Worm (Caenorhabditis elegans) whole organism, early embryonic: ENCODE data around the gene csr-1.
A peak's percentile ranks its signal among the peaks of the same experiment; 100 is the strongest.

ENCODE experiments used
- B0310.2 ChIP-seq: sonication (generic microtip); optimal IDR thresholded peaks from 2 replicates; lab custom pipeline; 2016; ENCODE audit warnings: mild to moderate bottlenecking, missing genetic modification characterization, missing compliant biosample characterization
- F13C5.2 ChIP-seq: sonication (generic microtip); optimal IDR thresholded peaks from 2 replicates; lab custom pipeline; 2017; ENCODE audit warnings: mild to moderate bottlenecking, missing genetic modification characterization, inconsistent platforms, missing compliant biosample characterization
- aly-1 ChIP-seq: sonication (generic microtip); optimal IDR thresholded peaks from 2 replicates; lab custom pipeline; 2016; ENCODE audit warnings: missing genetic modification characterization, missing compliant biosample characterization
- ama-1 ChIP-seq: fragments of 150-350 bp; optimal IDR thresholded peaks from 2 replicates; lab custom pipeline; 2014
- ceh-13 ChIP-seq: fragments of 200-800 bp; sonication (Bioruptor generic); optimal IDR thresholded peaks from 2 replicates; lab custom pipeline; 2018; ENCODE audit warnings: mild to moderate bottlenecking, missing genetic modification characterization, missing compliant biosample characterization
- ceh-36 ChIP-seq: sonication (generic microtip); optimal IDR thresholded peaks from 2 replicates; lab custom pipeline; 2016; ENCODE audit warnings: missing genetic modification characterization, inconsistent platforms, missing compliant biosample characterization
- ets-7 ChIP-seq: sonication (generic microtip); optimal IDR thresholded peaks from 2 replicates; lab custom pipeline; 2016; ENCODE audit warnings: missing genotype, missing genetic modification characterization, missing compliant biosample characterization
- flt-1 ChIP-seq: fragments of 200-800 bp; sonication (Bioruptor generic); IDR thresholded peaks from 2 replicates; pipeline ENCODE4 v1.3.6; 2022; ENCODE audit warnings: missing genetic modification characterization, missing compliant biosample characterization
- hmbx-1 ChIP-seq: sonication (generic microtip); optimal IDR thresholded peaks from 2 replicates; lab custom pipeline; 2016; ENCODE audit warnings: mild to moderate bottlenecking, missing genetic modification characterization, missing compliant biosample characterization
- hmg-4 ChIP-seq: fragments of 200-800 bp; sonication (Bioruptor generic); optimal IDR thresholded peaks from 2 replicates; lab custom pipeline; 2018; ENCODE audit warnings: mild to moderate bottlenecking, missing genetic modification characterization, missing compliant biosample characterization
- hnd-1 ChIP-seq: sonication (generic microtip); optimal IDR thresholded peaks from 2 replicates; lab custom pipeline; 2016; ENCODE audit warnings: missing genetic modification characterization, missing compliant biosample characterization
- pes-1 ChIP-seq: fragments of 200-800 bp; sonication (Bioruptor generic); IDR thresholded peaks from 2 replicates; pipeline ENCODE4 v1.3.6; 2022; ENCODE audit warnings: missing genetic modification reagents, missing genetic modification characterization, missing compliant biosample characterization
- scrt-1 ChIP-seq: fragments of 200-800 bp; sonication (Bioruptor generic); IDR thresholded peaks from 2 replicates; pipeline ENCODE4 v1.3.6; 2022; ENCODE audit warnings: missing genetic modification characterization, missing compliant biosample characterization
- sea-1 ChIP-seq: fragments of 200-800 bp; sonication (Bioruptor generic); conservative IDR thresholded peaks from 2 replicates; pipeline ENCODE4 v1.3.6; 2022; ENCODE audit warnings: missing genetic modification characterization, missing compliant biosample characterization
- tbx-11 ChIP-seq: fragments of 200-800 bp; sonication (Bioruptor generic); IDR thresholded peaks from 2 replicates; pipeline ENCODE4 v1.3.6; 2022; ENCODE audit warnings: missing genetic modification characterization, missing compliant biosample characterization
- tbx-37 ChIP-seq: fragments of 200-800 bp; sonication (Bioruptor generic); conservative IDR thresholded peaks from 2 replicates; pipeline ENCODE4 v1.3.6; 2022; ENCODE audit warnings: missing genetic modification reagents, missing genetic modification characterization, missing compliant biosample characterization
- tra-4 ChIP-seq: sonication (generic microtip); optimal IDR thresholded peaks from 2 replicates; lab custom pipeline; 2017; ENCODE audit warnings: missing genetic modification characterization, missing compliant biosample characterization

csr-1 gene

ce11 chrIV:7923982-7924480 is 33.0 kb upstream of the csr-1 start, which contains the start of the genes xpo-3 and C49H3.3:
Gene xpo-3, minus strand, starts transcription at chrIV:7924032.
Gene C49H3.3, plus strand, starts transcription at chrIV:7924350.
- TF ChIP-seq scrt-1 (GFP tag; lab: Robert Waterston, UW) (no peak), hmg-4 (GFP tag; lab: Kevin White, UChicago) (no peak)

ce11 chrIV:7924975-7925828 is 31.9 kb upstream of the csr-1 start:
- TF ChIP-seq scrt-1 (GFP tag; lab: Robert Waterston, UW) = no peak

- TF ChIP-seq sea-1 (GFP tag; lab: Robert Waterston, UW) = no peak
- TF ChIP-seq tbx-11 = peak; percentile 8; the same call in 1 of the 2 replicates
- TF ChIP-seq B0310.2 (tag; lab: Kevin White, UChicago) = no peak
- no peak for TF ChIP-seq ets-7 (tag; lab: Kevin White, UChicago)
- no peak for TF ChIP-seq tbx-37
- no peak for TF ChIP-seq aly-1 (tag; lab: Kevin White, UChicago)
- peak; percentile 35 for TF ChIP-seq F13C5.2 (tag; lab: Kevin White, UChicago)
- TF ChIP-seq ceh-13 (GFP tag; lab: Kevin White, UChicago) = no peak
- TF ChIP-seq ama-1 = no peak
- TF ChIP-seq pes-1 (GFP tag; lab: Robert Waterston, UW) = no peak
- TF ChIP-seq hnd-1 = no peak
- no peak for TF ChIP-seq flt-1 (GFP tag; lab: Robert Waterston, UW)
- no peak for TF ChIP-seq tra-4 (tag; lab: Kevin White, UChicago)
Measured at ce11 chrIV:7926102-7926840, 30.8 kb upstream of the csr-1 start, which contains the start of gene rps-2. Gene rps-2, minus strand, starts transcription at chrIV:7926391.

ce11 chrIV:7927218-7927617 is 29.8 kb upstream of the csr-1 start, which contains the start of gene C49H3.12:
Gene C49H3.12, minus strand, starts transcription at chrIV:7927318.
- TF ChIP-seq flt-1 (GFP tag; lab: Robert Waterston, UW) = no peak

ce11 chrIV:7927852-7928251 is 29.2 kb upstream of the csr-1 start, which contains the start of gene gcy-8:
Gene gcy-8, plus strand, starts transcription at chrIV:7928152.
- no peak for TF ChIP-seq sea-1 (GFP tag; lab: Robert Waterston, UW)
- TF ChIP-seq hmg-4 (GFP tag; lab: Kevin White, UChicago) = no peak
- no peak for TF ChIP-seq B0310.2 (tag; lab: Kevin White, UChicago)
- no peak for TF ChIP-seq aly-1 (tag; lab: Kevin White, UChicago)

- no peak for TF ChIP-seq B0310.2 (tag; lab: Kevin White, UChicago)
Measured at ce11 chrIV:7931873-7932272, 25.2 kb upstream of the csr-1 start.

ce11 chrIV:7933733-7934132 is 23.3 kb upstream of the csr-1 start, which contains the start of gene bbs-2:
Gene bbs-2, plus strand, starts transcription at chrIV:7934033.
- TF ChIP-seq B0310.2 (tag; lab: Kevin White, UChicago) (no peak), ceh-13 (GFP tag; lab: Kevin White, UChicago) (no peak), sea-1 (GFP tag; lab: Robert Waterston, UW) (no peak), hmg-4 (GFP tag; lab: Kevin White, UChicago) (no peak), F13C5.2 (tag; lab: Kevin White, UChicago) (no peak), ets-7 (tag; lab: Kevin White, UChicago) (no peak)

ce11 chrIV:7938834-7939233 is 18.2 kb upstream of the csr-1 start, which contains the start of gene F20D12.7:
Gene F20D12.7, minus strand, starts transcription at chrIV:7938934.
- TF ChIP-seq hmbx-1 (tag; lab: Kevin White, UChicago) (no peak), ets-7 (tag; lab: Kevin White, UChicago) (no peak), ceh-36 (no peak), hnd-1 (no peak), ama-1 (no peak), hmg-4 (GFP tag; lab: Kevin White, UChicago) (no peak), F13C5.2 (tag; lab: Kevin White, UChicago) (no peak), B0310.2 (tag; lab: Kevin White, UChicago) (no peak), tbx-37 (no peak), scrt-1 (GFP tag; lab: Robert Waterston, UW) (no peak), flt-1 (GFP tag; lab: Robert Waterston, UW) (no peak), tbx-11 (no peak), pes-1 (GFP tag; lab: Robert Waterston, UW) (no peak), aly-1 (tag; lab: Kevin White, UChicago) (no peak), tra-4 (tag; lab: Kevin White, UChicago) (no peak), ceh-13 (GFP tag; lab: Kevin White, UChicago) (no peak), sea-1 (GFP tag; lab: Robert Waterston, UW) (no peak)
